Fruit fly (Drosophila melanogaster) whole organism, embryonic: ENCODE data around the gene CG2865.

Experiments used
- ATbp ChIP-seq: fragments of 200-800 bp; sonication (Bioruptor generic); optimal IDR thresholded peaks from 2 replicates; lab custom pipeline; 2017; ENCODE audit warnings: missing biosample characterization, mild to moderate bottlenecking, missing genetic modification characterization, missing genetic modification reagents
- Ada2b ChIP-seq: fragments of 200-800 bp; sonication (Bioruptor generic); IDR thresholded peaks from 2 replicates; pipeline ENCODE4 v1.3.6; 2022; ENCODE audit warnings: missing biosample characterization, missing genetic modification characterization
- B-H2 ChIP-seq: fragments of 200-800 bp; sonication (Bioruptor generic); optimal IDR thresholded peaks from 2 replicates; lab custom pipeline; 2018; ENCODE audit warnings: missing biosample characterization, mild to moderate bottlenecking, missing genetic modification characterization
- BEAF-32 ChIP-seq: fragments of 200-800 bp; sonication (Bioruptor generic); optimal IDR thresholded peaks from 3 replicates; lab custom pipeline; 2017; ENCODE audit warnings: missing biosample characterization, missing genetic modification characterization, mild to moderate bottlenecking, moderate library complexity, missing genetic modification reagents
- CG10462 ChIP-seq: fragments of 200-800 bp; sonication (Bioruptor generic); optimal IDR thresholded peaks from 2 replicates; lab custom pipeline; 2016; ENCODE audit warnings: missing biosample characterization, missing genetic modification characterization
- CG11696 ChIP-seq: fragments of 200-800 bp; sonication (Bioruptor generic); IDR thresholded peaks from 2 replicates; pipeline ENCODE4 v1.3.6; 2022; ENCODE audit warnings: missing biosample characterization, missing genetic modification characterization
- CG12219 ChIP-seq: fragments of 200-800 bp; sonication (Bioruptor generic); optimal IDR thresholded peaks from 3 replicates; lab custom pipeline; 2018; ENCODE audit warnings: missing biosample characterization, mild to moderate bottlenecking, missing genetic modification characterization
- CG13894 ChIP-seq: fragments of 200-800 bp; sonication (Bioruptor generic); optimal IDR thresholded peaks from 3 replicates; lab custom pipeline; 2018; ENCODE audit warnings: missing biosample characterization, mild to moderate bottlenecking, missing genetic modification characterization, moderate library complexity
- CG17361 ChIP-seq: fragments of 200-800 bp; sonication (Bioruptor generic); IDR thresholded peaks from 3 replicates; pipeline ENCODE4 v1.3.6; 2022; ENCODE audit warnings: missing biosample characterization, missing genetic modification characterization
- CG31224 ChIP-seq: fragments of 200-800 bp; sonication (Bioruptor generic); IDR thresholded peaks from 2 replicates; pipeline ENCODE4 v1.3.6; 2022; ENCODE audit warnings: missing biosample characterization, missing genetic modification characterization
- CG31388 ChIP-seq: fragments of 200-800 bp; sonication (Bioruptor generic); optimal IDR thresholded peaks from 2 replicates; lab custom pipeline; 2016; ENCODE audit warnings: missing biosample characterization, missing genetic modification characterization
- CG3847 ChIP-seq: fragments of 200-800 bp; sonication (Bioruptor generic); IDR thresholded peaks from 2 replicates; pipeline ENCODE4 v1.3.6; 2022; ENCODE audit warnings: missing biosample characterization, missing genetic modification characterization
- CG4360 ChIP-seq: fragments of 200-800 bp; sonication (Bioruptor generic); IDR thresholded peaks from 2 replicates; pipeline ENCODE4 v1.3.6; 2022; ENCODE audit warnings: missing biosample characterization, missing genetic modification characterization
- CG7745 ChIP-seq: fragments of 200-800 bp; sonication (Bioruptor generic); optimal IDR thresholded peaks from 2 replicates; lab custom pipeline; 2018; ENCODE audit warnings: missing biosample characterization, mild to moderate bottlenecking, missing genetic modification characterization, moderate library complexity
- CG9215 ChIP-seq: fragments of 200-800 bp; sonication (Bioruptor generic); IDR thresholded peaks from 2 replicates; pipeline ENCODE4 v1.3.6; 2022; ENCODE audit warnings: missing biosample characterization, missing genetic modification characterization
- CG9817 ChIP-seq: fragments of 200-800 bp; sonication (Bioruptor generic); optimal IDR thresholded peaks from 2 replicates; lab custom pipeline; 2018; ENCODE audit warnings: missing biosample characterization, mild to moderate bottlenecking, missing genetic modification characterization, moderate library complexity
- CrebB ChIP-seq: fragments of 200-800 bp; sonication (Bioruptor generic); optimal IDR thresholded peaks from 3 replicates; lab custom pipeline; 2018; ENCODE audit warnings: missing biosample characterization, mild to moderate bottlenecking, missing genetic modification characterization
- E2f2 ChIP-seq: fragments of 200-800 bp; sonication (Bioruptor generic); IDR thresholded peaks from 2 replicates; pipeline ENCODE4 v1.3.6; 2022; ENCODE audit warnings: missing biosample characterization, missing genetic modification characterization
- ERR ChIP-seq: fragments of 200-800 bp; sonication (Bioruptor generic); optimal IDR thresholded peaks from 2 replicates; lab custom pipeline; 2016; ENCODE audit warnings: missing biosample characterization, missing genetic modification characterization
- Elba2 ChIP-seq: fragments of 200-800 bp; sonication (Bioruptor generic); optimal IDR thresholded peaks from 3 replicates; lab custom pipeline; 2016; ENCODE audit warnings: missing biosample characterization, missing genetic modification characterization
- Fer3 ChIP-seq: fragments of 200-800 bp; sonication (Bioruptor generic); optimal IDR thresholded peaks from 2 replicates; lab custom pipeline; 2018; ENCODE audit warnings: missing biosample characterization, mild to moderate bottlenecking, missing genetic modification characterization, moderate library complexity
- Gug ChIP-seq: fragments of 200-800 bp; sonication (Bioruptor generic); IDR thresholded peaks from 4 replicates; pipeline ENCODE4 v1.3.6; 2022; ENCODE audit warnings: missing biosample characterization, missing genetic modification characterization
- H15 ChIP-seq: fragments of 200-800 bp; sonication (Bioruptor generic); IDR thresholded peaks from 3 replicates; pipeline ENCODE4 v1.3.6; 2022; ENCODE audit warnings: missing biosample characterization, missing genetic modification characterization
- HHEX ChIP-seq: fragments of 200-800 bp; sonication (Bioruptor generic); optimal IDR thresholded peaks from 3 replicates; lab custom pipeline; 2017; ENCODE audit warnings: missing biosample characterization, mild to moderate bottlenecking, missing genetic modification characterization, missing genetic modification reagents
- Hmr ChIP-seq: fragments of 200-800 bp; sonication (Bioruptor generic); optimal IDR thresholded peaks from 3 replicates; lab custom pipeline; 2017; ENCODE audit warnings: mild to moderate bottlenecking, missing biosample characterization, missing genetic modification reagents, missing genetic modification characterization
- Hsf ChIP-seq: fragments of 200-800 bp; sonication (Bioruptor generic); optimal IDR thresholded peaks from 3 replicates; lab custom pipeline; 2016; ENCODE audit warnings: missing biosample characterization, missing genetic modification characterization
- Mes4 ChIP-seq: fragments of 200-800 bp; sonication (Bioruptor generic); optimal IDR thresholded peaks from 2 replicates; lab custom pipeline; 2016; ENCODE audit warnings: missing biosample characterization, missing genetic modification characterization
- Rx ChIP-seq: fragments of 200-800 bp; sonication (Bioruptor generic); IDR thresholded peaks from 2 replicates; pipeline ENCODE4 v1.3.6; 2022; ENCODE audit warnings: missing biosample characterization, missing genetic modification characterization
- Scr ChIP-seq: fragments of 200-800 bp; sonication (Bioruptor generic); IDR thresholded peaks from 2 replicates; pipeline ENCODE4 v1.3.6; 2022; ENCODE audit warnings: missing biosample characterization, missing genetic modification characterization; ENCODE audit not compliant: partially characterized antibody
- Spps ChIP-seq: fragments of 200-800 bp; sonication (Bioruptor generic); optimal IDR thresholded peaks from 2 replicates; lab custom pipeline; 2018; ENCODE audit warnings: missing biosample characterization, mild to moderate bottlenecking, missing genetic modification characterization
- ap ChIP-seq: fragments of 200-800 bp; sonication (Bioruptor generic); IDR thresholded peaks from 2 replicates; pipeline ENCODE4 v1.3.6; 2022; ENCODE audit warnings: missing biosample characterization, missing genetic modification characterization
- cato ChIP-seq: fragments of 200-800 bp; sonication (Bioruptor generic); optimal IDR thresholded peaks from 2 replicates; lab custom pipeline; 2016; ENCODE audit warnings: missing biosample characterization, missing genetic modification characterization, borderline replicate concordance
- crol ChIP-seq: fragments of 200-800 bp; sonication (Bioruptor generic); IDR thresholded peaks from 2 replicates; pipeline ENCODE4 v1.3.6; 2022; ENCODE audit warnings: missing biosample characterization, missing genetic modification characterization
- crp ChIP-seq, 2 experiments: fragments of 200-800 bp; sonication (Bioruptor generic); optimal IDR thresholded peaks; 2 replicates in 1 of 2; 3 replicates in 1 of 2; lab custom pipeline; 2017; ENCODE audit warnings: missing biosample characterization in 2 of 2, missing genetic modification characterization in 2 of 2, mild to moderate bottlenecking in 1 of 2, moderate library complexity in 1 of 2
- cwo ChIP-seq: fragments of 200-800 bp; sonication (Bioruptor generic); optimal IDR thresholded peaks from 3 replicates; lab custom pipeline; 2017; ENCODE audit warnings: missing biosample characterization, missing genetic modification characterization, mild to moderate bottlenecking, moderate library complexity, missing genetic modification reagents
- dmrt99B ChIP-seq: fragments of 200-800 bp; sonication (Bioruptor generic); optimal IDR thresholded peaks from 2 replicates; lab custom pipeline; 2018; ENCODE audit warnings: missing biosample characterization, mild to moderate bottlenecking, missing genetic modification characterization, moderate library complexity
- fu2 ChIP-seq: fragments of 200-800 bp; sonication (Bioruptor generic); optimal IDR thresholded peaks from 2 replicates; lab custom pipeline; 2016; ENCODE audit warnings: missing biosample characterization, missing genetic modification characterization
- gro ChIP-seq: fragments of 200-800 bp; sonication (Bioruptor generic); optimal IDR thresholded peaks from 2 replicates; lab custom pipeline; 2016; ENCODE audit warnings: missing biosample characterization, missing genetic modification characterization
- inv ChIP-seq: fragments of 200-800 bp; sonication (Bioruptor generic); IDR thresholded peaks from 2 replicates; pipeline ENCODE4 v1.3.6; 2022; ENCODE audit warnings: missing biosample characterization, missing genetic modification characterization; ENCODE audit not compliant: partially characterized antibody
- jing ChIP-seq: fragments of 200-800 bp; sonication (Bioruptor generic); optimal IDR thresholded peaks from 2 replicates; lab custom pipeline; 2018; ENCODE audit warnings: missing biosample characterization, mild to moderate bottlenecking, missing genetic modification characterization
- jumu ChIP-seq: fragments of 200-800 bp; sonication (Bioruptor generic); optimal IDR thresholded peaks from 3 replicates; lab custom pipeline; 2016; ENCODE audit warnings: missing biosample characterization, missing genetic modification characterization
- mirr ChIP-seq: fragments of 200-800 bp; sonication (Bioruptor generic); optimal IDR thresholded peaks from 3 replicates; lab custom pipeline; 2018; ENCODE audit warnings: missing biosample characterization, mild to moderate bottlenecking, missing genetic modification characterization
- odd ChIP-seq: fragments of 200-800 bp; sonication (Bioruptor generic); optimal IDR thresholded peaks from 2 replicates; lab custom pipeline; 2017; ENCODE audit warnings: missing biosample characterization, mild to moderate bottlenecking, missing genetic modification characterization
- pan ChIP-seq, 4 experiments: fragments of >200 bp in 3 of 4; fragments of 200-800 bp in 1 of 4; sonication (Bioruptor generic) in 1 of 4; optimal IDR thresholded peaks in 3 of 4; IDR thresholded peaks in 1 of 4; 2 replicates each; pipeline versions ENCODE4 v1.3.6 to Lab custom; 2017 to 2022; ENCODE audit warnings: missing biosample characterization in 2 of 4, missing genetic modification characterization in 2 of 4, mixed read lengths in 1 of 4
- phol ChIP-seq: fragments of 200-800 bp; sonication (Bioruptor generic); optimal IDR thresholded peaks from 3 replicates; lab custom pipeline; 2018; ENCODE audit warnings: missing biosample characterization, mild to moderate bottlenecking, missing genetic modification characterization, moderate library complexity
- schlank ChIP-seq: fragments of 200-800 bp; sonication (Bioruptor generic); optimal IDR thresholded peaks from 2 replicates; lab custom pipeline; 2018; ENCODE audit warnings: missing biosample characterization, mild to moderate bottlenecking, missing genetic modification characterization
- sima ChIP-seq: fragments of 200-800 bp; sonication (Bioruptor generic); optimal IDR thresholded peaks from 2 replicates; lab custom pipeline; 2016; ENCODE audit warnings: missing biosample characterization, missing genetic modification characterization
- so ChIP-seq: fragments of 200-800 bp; sonication (Bioruptor generic); IDR thresholded peaks from 3 replicates; pipeline ENCODE4 v1.3.6; 2022; ENCODE audit warnings: missing biosample characterization, missing genetic modification characterization
- tup ChIP-seq: fragments of 200-800 bp; sonication (Bioruptor generic); optimal IDR thresholded peaks from 2 replicates; lab custom pipeline; 2016; ENCODE audit warnings: missing biosample characterization, mild to moderate bottlenecking, missing genetic modification characterization, moderate library complexity
- zen2 ChIP-seq: fragments of 200-800 bp; sonication (Bioruptor generic); IDR thresholded peaks from 3 replicates; pipeline ENCODE4 v1.3.6; 2022; ENCODE audit warnings: missing biosample characterization, missing genetic modification characterization; ENCODE audit not compliant: partially characterized antibody

The CG2865 gene

DNA sequence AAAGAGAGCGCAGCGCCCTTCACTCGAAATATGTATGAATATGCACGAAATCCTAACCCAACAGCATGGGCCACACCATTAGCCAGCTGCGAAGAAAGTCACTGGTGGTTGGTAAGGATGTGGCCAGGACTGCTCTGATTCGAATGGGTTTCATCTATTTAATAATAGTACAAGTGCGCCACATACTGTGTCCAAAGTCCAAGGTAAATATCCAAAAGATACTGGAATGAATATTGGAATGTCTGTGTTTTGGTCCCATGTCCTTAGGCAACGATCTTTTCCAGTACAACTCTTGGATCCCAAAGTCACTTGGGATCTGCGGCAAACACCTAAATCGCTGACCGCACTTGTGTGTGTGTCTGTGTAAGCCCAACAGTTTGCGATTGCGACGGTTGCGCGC lies 13.1 kb upstream of the CG2865 start (continued):
- TF ChIP-seq cato (GFP tag; lab: Kevin White, UChicago): no peak
- peak; percentile 69 for TF ChIP-seq phol (tag; lab: Kevin White, UChicago)
- TF ChIP-seq CG7745: no peak
- peak; percentile 47 for TF ChIP-seq CG12219 (GFP tag; lab: Kevin White, UChicago)
- no peak for TF ChIP-seq sima (GFP tag; lab: Kevin White, UChicago)
- no peak for TF ChIP-seq B-H2 (GFP tag; lab: Kevin White, UChicago)
- TF ChIP-seq ATbp (GFP tag; lab: Kevin White, UChicago): peak; percentile 43
- peak; percentile 22 for TF ChIP-seq fu2 (GFP tag; lab: Kevin White, UChicago)
- TF ChIP-seq mirr: no peak
- no peak for TF ChIP-seq CrebB (tag; lab: Kevin White, UChicago)
- no peak for TF ChIP-seq ERR (GFP tag; lab: Kevin White, UChicago)
- 0 out of 3 replicates have a peak, but pooled peaks have one; percentile 43 for TF ChIP-seq H15 (GFP tag; lab: Robert Waterston, UW)
- TF ChIP-seq odd (GFP tag; lab: Kevin White, UChicago): peak; percentile 10
- TF ChIP-seq Rx: peak; percentile 55
- TF ChIP-seq E2f2 (GFP tag; lab: Robert Waterston, UW): peak; percentile 32; the same call in 1 of the 2 replicates
- no peak for TF ChIP-seq Elba2
- peak; percentile 17 for TF ChIP-seq CG9817 (tag; lab: Kevin White, UChicago)
- no peak for TF ChIP-seq pan (optimal IDR thresholded peaks at IDR 0.05; lab: Kevin White, UChicago)
- TF ChIP-seq pan (GFP tag; optimal IDR thresholded peaks at IDR 0.05 in 1 of 2, IDR thresholded peaks at IDR 0.05 in 1 of 2): peak in 1 of 2 experiments; percentile 76
- TF ChIP-seq Mes4 (GFP tag; lab: Kevin White, UChicago): peak; percentile 36
- TF ChIP-seq CG10462 (GFP tag; lab: Kevin White, UChicago): no peak
- no peak for TF ChIP-seq zen2 (GFP tag; lab: Robert Waterston, UW)
- TF ChIP-seq ap (GFP tag; lab: Robert Waterston, UW): peak; percentile 28; the same call in 1 of the 2 replicates
- no peak for TF ChIP-seq CG13894 (tag; lab: Kevin White, UChicago)
- no peak for TF ChIP-seq CG31388 (GFP tag; lab: Kevin White, UChicago)
- TF ChIP-seq dmrt99B: peak; percentile 88
- peak; percentile 24 for TF ChIP-seq Fer3 (tag; lab: Kevin White, UChicago)
- TF ChIP-seq jing (GFP tag; lab: Kevin White, UChicago): peak; percentile 39
- no peak; the same call in 3 of the 4 replicates for TF ChIP-seq Gug
- TF ChIP-seq HHEX: peak; percentile 64
- TF ChIP-seq CG9215 (GFP tag; lab: Robert Waterston, UW): peak; percentile 33; the same call in 1 of the 2 replicates
- peak; percentile 42 for TF ChIP-seq jumu (GFP tag; lab: Kevin White, UChicago)
- TF ChIP-seq cwo: no peak
- TF ChIP-seq gro: no peak
- peak; percentile 90 for TF ChIP-seq CG11696 (GFP tag; lab: Robert Waterston, UW)
- TF ChIP-seq CG3847 (GFP tag; lab: Robert Waterston, UW): peak; percentile 17; the same call in 1 of the 2 replicates
- no peak for TF ChIP-seq Spps
- TF ChIP-seq Hsf (GFP tag; lab: Kevin White, UChicago): peak; percentile 37
- TF ChIP-seq crp (GFP tag; optimal IDR thresholded peaks at IDR 0.05; lab: Kevin White, UChicago): no peak
- 0 out of 2 replicates have a peak, but pooled peaks have one; percentile 23 for TF ChIP-seq CG31224 (GFP tag; lab: Robert Waterston, UW)
- peak; percentile 67 for TF ChIP-seq CG17361 (GFP tag; lab: Robert Waterston, UW)
- no peak for TF ChIP-seq crol
- no peak for TF ChIP-seq inv (GFP tag; lab: Robert Waterston, UW)
- TF ChIP-seq BEAF-32 (GFP tag; lab: Kevin White, UChicago): no peak
- peak; percentile 64 for TF ChIP-seq Ada2b (GFP tag; lab: Robert Waterston, UW)
- peak; percentile 64; the same call in 1 of the 3 replicates for TF ChIP-seq so
- TF ChIP-seq CG4360 (GFP tag; lab: Robert Waterston, UW): no peak
- peak; percentile 74 for TF ChIP-seq Hmr (GFP tag; lab: Kevin White, UChicago)
- TF ChIP-seq schlank (tag; lab: Kevin White, UChicago): no peak
- no peak for TF ChIP-seq tup
- no peak for TF ChIP-seq Scr
